Worm (Caenorhabditis elegans) whole organism, mixed stage, embryonic: Measurements from ENCODE around the gene Y54G2A.11.

ENCODE experiments used
- ceh-83 ChIP-seq: fragments of 200-800 bp; sonication (Bioruptor generic); optimal IDR thresholded peaks from 2 replicates; lab custom pipeline; 2018; ENCODE audit warnings: mild to moderate bottlenecking, missing genetic modification characterization, missing compliant biosample characterization
- elt-1 ChIP-seq: sonication (generic microtip); optimal IDR thresholded peaks from 2 replicates; lab custom pipeline; 2017; ENCODE audit warnings: missing genetic modification characterization, mild to moderate bottlenecking, missing compliant biosample characterization, antibody characterized with exemption, moderate library complexity, borderline replicate concordance; ENCODE audit not compliant: insufficient read depth
- elt-3 ChIP-seq: fragments of 150-350 bp; optimal IDR thresholded peaks from 2 replicates; lab custom pipeline; 2014; ENCODE audit warnings: missing biosample characterization, missing genetic modification characterization
- lsy-2 ChIP-seq: fragments of 150-350 bp; optimal IDR thresholded peaks from 2 replicates; lab custom pipeline; 2014; ENCODE audit warnings: missing biosample characterization, missing genetic modification characterization
- mls-2 ChIP-seq: sonication (generic microtip); optimal IDR thresholded peaks from 2 replicates; lab custom pipeline; 2016; ENCODE audit warnings: mild to moderate bottlenecking, missing genetic modification characterization, moderate library complexity, missing compliant biosample characterization
- nhr-76 ChIP-seq: sonication (generic microtip); optimal IDR thresholded peaks from 2 replicates; lab custom pipeline; 2017; ENCODE audit warnings: missing biosample characterization, missing genetic modification characterization
- pha-4 ChIP-seq: fragments of 150-350 bp; optimal IDR thresholded peaks from 2 replicates; lab custom pipeline; 2018; ENCODE audit warnings: missing biosample characterization, missing genetic modification reagents, missing genetic modification characterization
- snpc-4 ChIP-seq: fragments of 150-350 bp; optimal IDR thresholded peaks from 2 replicates; lab custom pipeline; 2014; ENCODE audit warnings: missing biosample characterization, missing genetic modification characterization
- unc-39 ChIP-seq: fragments of 150-350 bp; optimal IDR thresholded peaks from 2 replicates; lab custom pipeline; 2014; ENCODE audit warnings: missing biosample characterization, missing genetic modification characterization

DNA sequence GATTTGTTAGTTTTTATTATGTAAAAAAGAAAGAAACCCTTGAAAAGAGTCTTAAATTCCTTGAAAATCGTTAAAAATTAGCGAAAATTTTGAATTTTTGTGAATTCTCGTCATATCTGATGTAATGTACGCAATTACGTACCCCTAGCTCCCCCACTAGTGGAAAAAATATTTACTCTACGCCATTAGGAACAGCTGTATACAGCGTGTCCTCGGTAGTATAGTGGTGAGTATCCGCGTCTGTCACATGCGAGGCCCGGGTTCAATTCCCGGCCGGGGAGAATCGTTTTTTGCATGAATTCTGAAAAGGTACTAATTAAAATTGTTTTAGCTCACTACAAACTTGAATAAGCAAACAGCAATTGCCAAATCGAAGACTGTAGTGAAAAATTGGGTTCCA, 28.3 kb upstream of the Y54G2A.11 start:
- TF ChIP-seq elt-3 (tag; lab: Kevin White, UChicago) (no peak), lsy-2 (tag; lab: Kevin White, UChicago) (no peak), ceh-83 (GFP tag; lab: Kevin White, UChicago) (no peak), pha-4 (no peak), snpc-4 (tag; lab: Kevin White, UChicago) (no peak), elt-1 (tag; lab: Kevin White, UChicago) (no peak), mls-2 (tag; lab: Kevin White, UChicago) (no peak), nhr-76 (tag; lab: Kevin White, UChicago) (no peak), unc-39 (tag; lab: Kevin White, UChicago) (no peak)
